Fruit fly (Drosophila melanogaster) Kc167 (cell line): ENCODE results near the gene Cyp1.

Experiments used
- Myc ChIP-seq: fragments of >200 bp; optimal IDR thresholded peaks from 2 replicates; lab custom pipeline; 2017; ENCODE audit warnings: missing external identifiers
- Sin3A ChIP-seq: fragments of >200 bp; optimal IDR thresholded peaks from 2 replicates; lab custom pipeline; 2018; ENCODE audit warnings: missing external identifiers
- h ChIP-seq: fragments of >200 bp; optimal IDR thresholded peaks from 3 replicates; lab custom pipeline; 2018; ENCODE audit warnings: missing external identifiers
- psq ChIP-seq: fragments of >200 bp; optimal IDR thresholded peaks from 2 replicates; lab custom pipeline; 2017; ENCODE audit warnings: missing external identifiers

dm6 chrX:16335107-16335642 is 15.0 kb upstream of the Cyp1 start:
- TF ChIP-seq h (lab: Kevin White, UChicago) = no peak
- no peak for TF ChIP-seq Sin3A (lab: Kevin White, UChicago)
- no peak for TF ChIP-seq psq (lab: Kevin White, UChicago)
- no peak for TF ChIP-seq Myc
